Fruit fly (Drosophila melanogaster): ENCODE measurements around the gene CG46339.

- TF ChIP-seq CTCF (optimal IDR thresholded peaks at IDR 0.05) (peak in 1 of 2 experiments; percentile 12), CG8478 (optimal IDR thresholded peaks at IDR 0.05) (no peak)
These were observed 72.9 kb downstream of the CG46339 start, which contains the start of gene CG31075 for dm6 chr3R:26988412-26988981.
